Worm (Caenorhabditis elegans): ENCODE measurements around the gene scvp-1.
A peak's percentile ranks its signal among the peaks of the same experiment; 100 is the strongest.

The scvp-1 gene

DNA sequence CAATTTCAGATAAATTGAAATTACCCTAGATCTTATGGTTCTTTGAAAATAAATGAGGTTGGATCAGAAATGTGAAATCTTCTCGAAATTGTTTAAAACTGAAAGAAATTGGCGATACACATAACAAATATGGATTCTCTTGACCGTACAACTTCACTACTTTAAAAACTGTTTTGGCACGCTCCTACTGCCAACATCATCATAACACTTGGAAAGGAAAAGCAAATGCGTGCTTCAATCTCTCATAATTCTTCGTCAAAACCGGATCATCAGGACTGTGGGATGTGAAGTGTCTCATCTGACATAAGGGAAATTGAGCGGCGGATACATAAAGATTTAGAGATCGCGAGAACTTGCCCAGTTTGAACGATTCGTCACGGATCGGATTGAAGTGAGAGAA, 33.0 kb downstream of the scvp-1 start, which contains the start of gene F32D8.7:
F32D8.7 (plus strand) TSS at position 329 of the 400 bp plus-strand sequence.
- TF ChIP-seq unc-39 (tag; optimal IDR thresholded peaks at IDR 0.05) (no peak), unc-62 (GFP tag; optimal IDR thresholded peaks at IDR 0.05) (peak; percentile 15)

DNA sequence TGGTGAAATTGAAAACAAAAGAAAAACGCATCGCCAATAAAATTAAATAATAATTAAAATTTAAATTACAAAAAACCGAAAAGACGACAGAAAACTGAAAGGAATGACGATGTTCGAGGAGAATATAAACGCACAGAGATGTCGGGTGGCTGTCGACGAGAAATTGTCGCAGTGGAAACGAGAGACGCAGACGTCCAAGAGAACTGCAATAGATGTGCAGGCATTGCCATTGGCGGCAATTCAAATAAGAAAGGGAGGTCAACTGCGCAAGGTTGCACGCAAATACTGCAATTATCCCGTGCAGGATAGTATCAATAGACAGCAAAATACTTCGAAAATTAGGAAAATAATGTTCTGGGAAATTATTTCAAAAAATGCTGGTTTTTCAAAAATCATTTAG, 33.9 kb downstream of the scvp-1 start:
- TF ChIP-seq unc-120 (tag; optimal IDR thresholded peaks at IDR 0.05; ENCODE audit: poor library complexity, severe bottlenecking) (peak; percentile 98), ham-2 (GFP tag; optimal IDR thresholded peaks at IDR 0.05) (peak; percentile 60), nhr-237 (tag; optimal IDR thresholded peaks at IDR 0.05) (peak; percentile 97), lsy-2 (tag; optimal IDR thresholded peaks at IDR 0.05) (peak; percentile 92), sem-2 (GFP tag; optimal IDR thresholded peaks at IDR 0.05) (no peak), unc-39 (tag; optimal IDR thresholded peaks at IDR 0.05) (peak; percentile 42), elt-1 (tag; optimal IDR thresholded peaks at IDR 0.05; ENCODE audit: borderline replicate concordance, insufficient read depth) (peak; percentile 34), sptf-1 (tag; optimal IDR thresholded peaks at IDR 0.05) (peak; percentile 92), ceh-39 (tag; optimal IDR thresholded peaks at IDR 0.05) (peak; percentile 99), mep-1 (tag; optimal IDR thresholded peaks at IDR 0.05) (peak; percentile 99), mls-2 (tag; optimal IDR thresholded peaks at IDR 0.05) (peak; percentile 85), blmp-1 (tag; optimal IDR thresholded peaks at IDR 0.05) (peak; percentile 33), flh-1 (GFP tag; optimal IDR thresholded peaks at IDR 0.05) (no peak), nhr-12 (tag; optimal IDR thresholded peaks at IDR 0.05) (peak; percentile 92), tbx-8 (GFP tag; optimal IDR thresholded peaks at IDR 0.05) (peak; percentile 50), nhr-28 (tag; optimal IDR thresholded peaks at IDR 0.05) (peak; percentile 14), cnd-1 (tag; optimal IDR thresholded peaks at IDR 0.05) (peak; percentile 74), ceh-43 (GFP tag; optimal IDR thresholded peaks at IDR 0.05) (peak; percentile 64), nhr-2 (tag; optimal IDR thresholded peaks at IDR 0.05) (peak; percentile 80), nhr-76 (tag; optimal IDR thresholded peaks at IDR 0.05) (no peak), pha-4 (tag; optimal IDR thresholded peaks at IDR 0.05) (peak; percentile 99), ceh-83 (GFP tag; optimal IDR thresholded peaks at IDR 0.05) (peak; percentile 70), lin-13 (tag; optimal IDR thresholded peaks at IDR 0.05) (peak; percentile 97), ces-1 (GFP tag; optimal IDR thresholded peaks at IDR 0.05) (peak; percentile 84), elt-3 (tag; optimal IDR thresholded peaks at IDR 0.05) (peak; percentile 86), unc-62 (GFP tag; optimal IDR thresholded peaks at IDR 0.05) (peak; percentile 94), bed-3 (GFP tag; optimal IDR thresholded peaks at IDR 0.05) (peak; percentile 52), mab-5 (tag; optimal IDR thresholded peaks at IDR 0.05) (no peak), lin-32 (GFP tag; optimal IDR thresholded peaks at IDR 0.05) (no peak), ztf-11 (tag; optimal IDR thresholded peaks at IDR 0.05) (peak; percentile 60), M03D4.4 (tag; optimal IDR thresholded peaks at IDR 0.05) (peak; percentile 73), zip-8 (tag; optimal IDR thresholded peaks at IDR 0.05) (no peak), drap-1 (GFP tag; optimal IDR thresholded peaks at IDR 0.05) (peak; percentile 88), hlh-1 (tag; optimal IDR thresholded peaks at IDR 0.05) (peak; percentile 88), snpc-4 (tag; optimal IDR thresholded peaks at IDR 0.05) (no peak)

DNA sequence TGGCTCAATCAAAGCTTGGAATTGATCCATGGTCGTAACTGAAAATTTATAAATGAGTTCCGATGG, 34.1 kb downstream of the scvp-1 start, which contains the start of gene sec-61.G:
sec-61.G (minus strand) TSS at position 38 of the 66 bp plus-strand sequence.
- TF ChIP-seq bed-3 (GFP tag; optimal IDR thresholded peaks at IDR 0.05) = no peak
- no peak for TF ChIP-seq ceh-83 (GFP tag; optimal IDR thresholded peaks at IDR 0.05)
- TF ChIP-seq drap-1 (GFP tag; optimal IDR thresholded peaks at IDR 0.05) = no peak
- TF ChIP-seq nhr-2 (tag; optimal IDR thresholded peaks at IDR 0.05) = no peak
- TF ChIP-seq ham-2 (GFP tag; optimal IDR thresholded peaks at IDR 0.05) = no peak
- no peak for TF ChIP-seq elt-3 (tag; optimal IDR thresholded peaks at IDR 0.05)
- no peak for TF ChIP-seq unc-120 (tag; optimal IDR thresholded peaks at IDR 0.05; ENCODE audit: poor library complexity, severe bottlenecking)
- no peak for TF ChIP-seq ceh-43 (GFP tag; optimal IDR thresholded peaks at IDR 0.05)
- TF ChIP-seq nhr-28 (tag; optimal IDR thresholded peaks at IDR 0.05) = no peak
- no peak for TF ChIP-seq unc-62 (GFP tag; optimal IDR thresholded peaks at IDR 0.05)
- TF ChIP-seq sptf-1 (tag; optimal IDR thresholded peaks at IDR 0.05) = no peak
- no peak for TF ChIP-seq flh-1 (GFP tag; optimal IDR thresholded peaks at IDR 0.05)
- no peak for TF ChIP-seq hlh-1 (tag; optimal IDR thresholded peaks at IDR 0.05)

DNA sequence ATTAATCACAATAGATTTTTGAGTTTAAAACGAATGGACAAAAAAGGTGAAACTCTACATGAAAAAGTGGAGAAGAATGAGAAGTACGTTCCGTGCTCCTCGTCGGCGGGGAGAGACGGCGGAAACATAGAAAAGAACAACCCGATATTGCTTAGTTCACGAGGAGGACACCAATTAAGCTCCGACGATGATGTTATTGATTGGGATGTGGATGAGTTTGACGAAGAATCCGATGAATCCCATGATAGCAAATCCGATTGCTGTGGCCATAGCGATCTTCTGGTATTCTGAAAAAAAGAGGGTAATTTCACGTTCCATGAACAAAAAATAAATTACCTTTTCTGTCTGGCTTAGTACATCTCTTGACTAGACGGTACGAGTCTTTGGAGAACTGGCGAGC, 34.4 kb downstream of the scvp-1 start:
- TF ChIP-seq ztf-11 (tag; optimal IDR thresholded peaks at IDR 0.05) = no peak
- TF ChIP-seq unc-39 (tag; optimal IDR thresholded peaks at IDR 0.05) = no peak
- no peak for TF ChIP-seq nhr-237 (tag; optimal IDR thresholded peaks at IDR 0.05)
- TF ChIP-seq pha-4 (tag; optimal IDR thresholded peaks at IDR 0.05) = no peak
- no peak for TF ChIP-seq sptf-1 (tag; optimal IDR thresholded peaks at IDR 0.05)
- TF ChIP-seq hlh-1 (tag; optimal IDR thresholded peaks at IDR 0.05) = no peak
- no peak for TF ChIP-seq blmp-1 (tag; optimal IDR thresholded peaks at IDR 0.05)
- no peak for TF ChIP-seq ham-2 (GFP tag; optimal IDR thresholded peaks at IDR 0.05)
- TF ChIP-seq ceh-43 (GFP tag; optimal IDR thresholded peaks at IDR 0.05) = no peak
- no peak for TF ChIP-seq zip-8 (tag; optimal IDR thresholded peaks at IDR 0.05)
- no peak for TF ChIP-seq lin-32 (GFP tag; optimal IDR thresholded peaks at IDR 0.05)
- TF ChIP-seq nhr-28 (tag; optimal IDR thresholded peaks at IDR 0.05) = no peak
- no peak for TF ChIP-seq mep-1 (tag; optimal IDR thresholded peaks at IDR 0.05)
- no peak for TF ChIP-seq flh-1 (GFP tag; optimal IDR thresholded peaks at IDR 0.05)
- no peak for TF ChIP-seq ces-1 (GFP tag; optimal IDR thresholded peaks at IDR 0.05)
- no peak for TF ChIP-seq bed-3 (GFP tag; optimal IDR thresholded peaks at IDR 0.05)
- no peak for TF ChIP-seq mls-2 (tag; optimal IDR thresholded peaks at IDR 0.05)
- no peak for TF ChIP-seq cnd-1 (tag; optimal IDR thresholded peaks at IDR 0.05)
- TF ChIP-seq mab-5 (tag; optimal IDR thresholded peaks at IDR 0.05) = no peak
- no peak for TF ChIP-seq nhr-76 (tag; optimal IDR thresholded peaks at IDR 0.05)
